Worm (Caenorhabditis elegans) whole organism, L2 larva: Measurements from ENCODE around the gene srt-13.

Experiments used
- F13H6.1 ChIP-seq: sonication (generic microtip); optimal IDR thresholded peaks from 2 replicates; lab custom pipeline; 2016; ENCODE audit warnings: missing genetic modification characterization, missing compliant biosample characterization
- ZK546.5 ChIP-seq: sonication (generic microtip); optimal IDR thresholded peaks from 2 replicates; lab custom pipeline; 2017; ENCODE audit warnings: missing biosample characterization, missing genetic modification characterization
- fos-1 ChIP-seq: fragments of 150-350 bp; optimal IDR thresholded peaks from 2 replicates; lab custom pipeline; 2014; ENCODE audit warnings: missing biosample characterization, missing genetic modification characterization
- lin-39 ChIP-seq: fragments of 150-350 bp; optimal IDR thresholded peaks from 2 replicates; lab custom pipeline; 2014; ENCODE audit warnings: missing biosample characterization, missing genetic modification reagents, missing genetic modification characterization
- mdl-1 ChIP-seq, 2 experiments: fragments of 150-350 bp in 1 of 2; sonication (generic microtip) in 1 of 2; optimal IDR thresholded peaks; 2 replicates each; lab custom pipeline; 2017; ENCODE audit warnings: missing biosample characterization in 2 of 2, missing genetic modification characterization in 2 of 2
- nhr-11 ChIP-seq: fragments of 150-350 bp; optimal IDR thresholded peaks from 2 replicates; lab custom pipeline; 2014; ENCODE audit warnings: missing biosample characterization, missing genetic modification characterization
- nhr-6 ChIP-seq: fragments of 150-350 bp; optimal IDR thresholded peaks from 2 replicates; lab custom pipeline; 2014; ENCODE audit warnings: missing biosample characterization, missing genetic modification characterization
- sma-3 ChIP-seq: sonication (generic microtip); optimal IDR thresholded peaks from 2 replicates; lab custom pipeline; 2016; ENCODE audit warnings: missing genetic modification reagents, missing genetic modification characterization, missing compliant biosample characterization
- snpc-4 ChIP-seq: fragments of 150-350 bp; optimal IDR thresholded peaks from 2 replicates; lab custom pipeline; 2014; ENCODE audit warnings: missing biosample characterization, missing genetic modification characterization
- unc-39 ChIP-seq: fragments of 150-350 bp; optimal IDR thresholded peaks from 2 replicates; lab custom pipeline; 2014; ENCODE audit warnings: missing biosample characterization, missing genetic modification characterization
- ztf-1 ChIP-seq: fragments of 200-800 bp; sonication (Bioruptor generic); conservative IDR thresholded peaks from 2 replicates; pipeline ENCODE4 v1.3.6; 2022; ENCODE audit warnings: missing genetic modification characterization, missing compliant biosample characterization

ce11 chrV:4218268-4218667, 31.7 kb downstream of the srt-13 start:
- TF ChIP-seq nhr-6 (no peak), mdl-1 (tag; optimal IDR thresholded peaks at IDR 0.05; lab: Kevin White, UChicago) (no peak), ztf-1 (GFP tag; lab: Robert Waterston, UW) (no peak), ZK546.5 (tag; lab: Kevin White, UChicago) (no peak), fos-1 (no peak), snpc-4 (tag; lab: Kevin White, UChicago) (no peak), lin-39 (tag; lab: Kevin White, UChicago) (no peak), sma-3 (no peak), F13H6.1 (tag; lab: Kevin White, UChicago) (no peak), unc-39 (no peak), nhr-11 (tag; lab: Kevin White, UChicago) (no peak)
